Worm (Caenorhabditis elegans) whole organism, young adult: ENCODE data around the gene pid-5.

Source experiments
- D2030.7 ChIP-seq: fragments of 200-800 bp; sonication (Bioruptor generic); IDR thresholded peaks from 2 replicates; pipeline ENCODE4 v1.3.6; 2022; ENCODE audit warnings: missing genetic modification reagents, missing genetic modification characterization, missing compliant biosample characterization
- F33H1.4 ChIP-seq: fragments of 200-800 bp; sonication (Bioruptor generic); IDR thresholded peaks from 2 replicates; pipeline ENCODE4 v1.3.6; 2022; ENCODE audit warnings: missing genetic modification reagents, missing genetic modification characterization, missing compliant biosample characterization
- F49E8.2 ChIP-seq: sonication (generic microtip); optimal IDR thresholded peaks from 3 replicates; lab custom pipeline; 2017; ENCODE audit warnings: missing genetic modification characterization, mild to moderate bottlenecking, missing compliant biosample characterization, antibody characterized with exemption, moderate library complexity; ENCODE audit not compliant: insufficient read depth
- F55B11.4 ChIP-seq: sonication (generic microtip); optimal IDR thresholded peaks from 2 replicates; lab custom pipeline; 2016; ENCODE audit warnings: missing compliant biosample characterization, missing genetic modification characterization, borderline replicate concordance; ENCODE audit not compliant: insufficient read depth
- K11D2.4 ChIP-seq: fragments of 200-800 bp; sonication (Bioruptor generic); IDR thresholded peaks from 2 replicates; pipeline ENCODE4 v1.3.6; 2022; ENCODE audit warnings: missing genetic modification reagents, missing genetic modification characterization, missing compliant biosample characterization
- K12H6.12 ChIP-seq: fragments of 200-800 bp; sonication (Bioruptor generic); optimal IDR thresholded peaks from 2 replicates; lab custom pipeline; 2018; ENCODE audit warnings: mild to moderate bottlenecking, missing genetic modification characterization, missing compliant biosample characterization
- T26A5.8 ChIP-seq: sonication (generic microtip); optimal IDR thresholded peaks from 2 replicates; lab custom pipeline; 2016; ENCODE audit warnings: missing genetic modification characterization, missing compliant biosample characterization
- Y53G8AR.9 ChIP-seq: fragments of 200-800 bp; sonication (Bioruptor generic); conservative IDR thresholded peaks from 2 replicates; pipeline ENCODE4 v1.3.6; 2022; ENCODE audit warnings: missing genetic modification reagents, missing genetic modification characterization, missing compliant biosample characterization
- aptf-2 ChIP-seq: fragments of 200-800 bp; sonication (Bioruptor generic); conservative IDR thresholded peaks from 2 replicates; pipeline ENCODE4 v1.3.6; 2022; ENCODE audit warnings: missing genetic modification reagents, missing genetic modification characterization, missing compliant biosample characterization
- athp-1 ChIP-seq: sonication (generic microtip); optimal IDR thresholded peaks from 2 replicates; lab custom pipeline; 2017; ENCODE audit warnings: mild to moderate bottlenecking, missing genetic modification characterization, missing compliant biosample characterization
- attf-6 ChIP-seq: fragments of 200-800 bp; sonication (Bioruptor generic); IDR thresholded peaks from 2 replicates; pipeline ENCODE4 v1.3.6; 2022; ENCODE audit warnings: missing genetic modification reagents, missing genetic modification characterization, missing compliant biosample characterization
- ceh-27 ChIP-seq: fragments of 200-800 bp; sonication (Bioruptor generic); optimal IDR thresholded peaks from 2 replicates; lab custom pipeline; 2018; ENCODE audit warnings: mild to moderate bottlenecking, missing genetic modification characterization, moderate library complexity, missing compliant biosample characterization
- ceh-40 ChIP-seq: fragments of 200-800 bp; sonication (Bioruptor generic); IDR thresholded peaks from 2 replicates; pipeline ENCODE4 v1.3.6; 2022; ENCODE audit warnings: missing genetic modification characterization, missing compliant biosample characterization
- ceh-79 ChIP-seq: sonication (generic microtip); optimal IDR thresholded peaks from 2 replicates; lab custom pipeline; 2017; ENCODE audit warnings: mild to moderate bottlenecking, missing genetic modification characterization, missing compliant biosample characterization
- ceh-91 ChIP-seq: fragments of 200-800 bp; sonication (Bioruptor generic); IDR thresholded peaks from 2 replicates; pipeline ENCODE4 v1.3.6; 2022; ENCODE audit warnings: missing genetic modification reagents, missing genetic modification characterization, missing compliant biosample characterization
- dox-1 ChIP-seq: fragments of 200-800 bp; sonication (Bioruptor generic); IDR thresholded peaks from 2 replicates; pipeline ENCODE4 v1.3.6; 2022; ENCODE audit warnings: missing genetic modification reagents, missing genetic modification characterization, missing compliant biosample characterization
- dpl-1 ChIP-seq: fragments of 150-350 bp; optimal IDR thresholded peaks from 2 replicates; lab custom pipeline; 2014; ENCODE audit warnings: missing biosample characterization, missing genetic modification reagents, missing genetic modification characterization
- efl-1 ChIP-seq: fragments of 150-350 bp; optimal IDR thresholded peaks from 2 replicates; lab custom pipeline; 2014; ENCODE audit warnings: missing biosample characterization, missing genetic modification reagents, missing genetic modification characterization
- egl-18 ChIP-seq: fragments of 200-800 bp; sonication (Bioruptor generic); IDR thresholded peaks from 2 replicates; pipeline ENCODE4 v1.3.6; 2022; ENCODE audit warnings: missing genetic modification reagents, missing genetic modification characterization, missing compliant biosample characterization
- ekl-4 ChIP-seq: fragments of 200-800 bp; sonication (Bioruptor generic); IDR thresholded peaks from 2 replicates; pipeline ENCODE4 v1.3.6; 2022; ENCODE audit warnings: missing genetic modification reagents, missing genetic modification characterization, missing compliant biosample characterization
- ets-4 ChIP-seq: fragments of 200-800 bp; sonication (Bioruptor generic); optimal IDR thresholded peaks from 2 replicates; lab custom pipeline; 2018; ENCODE audit warnings: mild to moderate bottlenecking, missing genetic modification characterization, missing compliant biosample characterization
- hmg-20 ChIP-seq: fragments of 200-800 bp; sonication (Bioruptor generic); IDR thresholded peaks from 2 replicates; pipeline ENCODE4 v1.3.6; 2022; ENCODE audit warnings: missing genetic modification reagents, missing genetic modification characterization, missing compliant biosample characterization
- lag-1 ChIP-seq: fragments of 200-800 bp; sonication (Bioruptor generic); IDR thresholded peaks from 2 replicates; pipeline ENCODE4 v1.3.6; 2022; ENCODE audit warnings: missing genetic modification reagents, missing genetic modification characterization, missing compliant biosample characterization
- let-526 ChIP-seq: fragments of 200-800 bp; sonication (Bioruptor generic); IDR thresholded peaks from 2 replicates; pipeline ENCODE4 v1.3.6; 2022; ENCODE audit warnings: missing genetic modification reagents, missing genetic modification characterization, missing compliant biosample characterization
- lin-35 ChIP-seq, 3 experiments: fragments of 150-350 bp in 2 of 3; sonication (generic microtip) in 1 of 3; optimal IDR thresholded peaks; 2 replicates each; lab custom pipeline; 2014 to 2018; ENCODE audit warnings: missing biosample characterization in 3 of 3, missing genetic modification characterization in 3 of 3, missing genetic modification reagents in 3 of 3
- lin-40 ChIP-seq: sonication (generic microtip); optimal IDR thresholded peaks from 2 replicates; lab custom pipeline; 2016; ENCODE audit warnings: missing genetic modification characterization, mild to moderate bottlenecking, missing compliant biosample characterization, missing genotype, missing genetic modification reagents
- lir-1 ChIP-seq: fragments of 200-800 bp; sonication (Bioruptor generic); conservative IDR thresholded peaks from 2 replicates; pipeline ENCODE4 v1.3.6; 2022; ENCODE audit warnings: missing genetic modification reagents, missing genetic modification characterization, missing compliant biosample characterization
- lsl-1 ChIP-seq: fragments of 200-800 bp; sonication (Bioruptor generic); optimal IDR thresholded peaks from 2 replicates; lab custom pipeline; 2018; ENCODE audit warnings: mild to moderate bottlenecking, missing genetic modification characterization, moderate library complexity, missing compliant biosample characterization
- madf-10 ChIP-seq: sonication (generic microtip); optimal IDR thresholded peaks from 2 replicates; lab custom pipeline; 2016; ENCODE audit warnings: mild to moderate bottlenecking, missing genetic modification characterization, missing compliant biosample characterization
- madf-6 ChIP-seq: fragments of 200-800 bp; sonication (Bioruptor generic); IDR thresholded peaks from 2 replicates; pipeline ENCODE4 v1.3.6; 2022; ENCODE audit warnings: missing genetic modification reagents, missing genetic modification characterization, missing compliant biosample characterization
- mcd-1 ChIP-seq: fragments of 200-800 bp; sonication (Bioruptor generic); IDR thresholded peaks from 2 replicates; pipeline ENCODE4 v1.3.6; 2022; ENCODE audit warnings: missing genetic modification reagents, missing genetic modification characterization, missing compliant biosample characterization
- nfya-1 ChIP-seq: sonication (generic microtip); optimal IDR thresholded peaks from 2 replicates; lab custom pipeline; 2017; ENCODE audit warnings: antibody characterized with exemption, missing compliant biosample characterization, missing genetic modification characterization, borderline replicate concordance; ENCODE audit not compliant: insufficient read depth
- nfyb-1 ChIP-seq: fragments of 200-800 bp; sonication (Bioruptor generic); IDR thresholded peaks from 2 replicates; pipeline ENCODE4 v1.3.6; 2022; ENCODE audit warnings: missing genetic modification reagents, missing genetic modification characterization, missing compliant biosample characterization
- nhr-80 ChIP-seq: sonication (generic microtip); optimal IDR thresholded peaks from 2 replicates; lab custom pipeline; 2016; ENCODE audit warnings: missing genetic modification characterization, missing compliant biosample characterization
- rcor-1 ChIP-seq: fragments of 200-800 bp; sonication (Bioruptor generic); IDR thresholded peaks from 2 replicates; pipeline ENCODE4 v1.3.6; 2022; ENCODE audit warnings: missing genetic modification reagents, missing genetic modification characterization, missing compliant biosample characterization
- repo-1 ChIP-seq: sonication (generic microtip); optimal IDR thresholded peaks from 2 replicates; lab custom pipeline; 2017; ENCODE audit warnings: mild to moderate bottlenecking, missing genetic modification characterization, missing compliant biosample characterization
- snpc-3.4 ChIP-seq: sonication (generic microtip); optimal IDR thresholded peaks from 2 replicates; lab custom pipeline; 2017; ENCODE audit warnings: missing genetic modification characterization, mild to moderate bottlenecking, missing compliant biosample characterization, antibody characterized with exemption, moderate library complexity, missing genotype, missing genetic modification reagents
- tbp1 ChIP-seq: fragments of 200-800 bp; sonication (Bioruptor generic); optimal IDR thresholded peaks from 2 replicates; lab custom pipeline; 2018; ENCODE audit warnings: mild to moderate bottlenecking, missing genetic modification characterization, missing compliant biosample characterization
- xnd-1 ChIP-seq: sonication (generic microtip); optimal IDR thresholded peaks from 2 replicates; lab custom pipeline; 2016; ENCODE audit warnings: missing genotype, missing genetic modification reagents, missing genetic modification characterization, missing compliant biosample characterization
- zfh-2 ChIP-seq: fragments of 200-800 bp; sonication (Bioruptor generic); conservative IDR thresholded peaks from 2 replicates; pipeline ENCODE4 v1.3.6; 2022; ENCODE audit warnings: missing genetic modification reagents, missing genetic modification characterization, missing compliant biosample characterization
- ztf-18 ChIP-seq: sonication (generic microtip); optimal IDR thresholded peaks from 2 replicates; lab custom pipeline; 2016; ENCODE audit warnings: missing genotype, mild to moderate bottlenecking, missing genetic modification characterization, missing compliant biosample characterization
- ztf-26 ChIP-seq: sonication (generic microtip); optimal IDR thresholded peaks from 2 replicates; lab custom pipeline; 2017; ENCODE audit warnings: missing genetic modification characterization, missing compliant biosample characterization
- ztf-6 ChIP-seq: fragments of 200-800 bp; sonication (Bioruptor generic); IDR thresholded peaks from 2 replicates; pipeline ENCODE4 v1.3.6; 2022; ENCODE audit warnings: missing genetic modification reagents, missing genetic modification characterization, missing compliant biosample characterization

The pid-5 gene

ce11 chrV:4194587-4195211 is 19.0 kb downstream of the pid-5 start, which contains the start of gene Y45G5AM.9 (continued):
- TF ChIP-seq F49E8.2 (tag; lab: Kevin White, UChicago): no peak
- no peak for TF ChIP-seq ets-4 (GFP tag; lab: Kevin White, UChicago)
- TF ChIP-seq mcd-1: peak; percentile 79
- TF ChIP-seq ceh-40: no peak
- TF ChIP-seq lag-1 (GFP tag; lab: Robert Waterston, UW): no peak
- 0 out of 2 replicates have a peak, but pooled peaks have one; percentile 54 for TF ChIP-seq Y53G8AR.9 (GFP tag; lab: Robert Waterston, UW)
- peak; percentile 94 for TF ChIP-seq ztf-18 (tag; lab: Kevin White, UChicago)
- TF ChIP-seq hmg-20 (GFP tag; lab: Robert Waterston, UW): no peak
- TF ChIP-seq K11D2.4 (GFP tag; lab: Robert Waterston, UW): peak; percentile 44; the same call in 1 of the 2 replicates
- peak; percentile 93 for TF ChIP-seq zfh-2
- peak; percentile 65 for TF ChIP-seq nhr-80 (tag; lab: Kevin White, UChicago)
- peak; percentile 79 for TF ChIP-seq lin-40 (tag; lab: Kevin White, UChicago)
- peak; percentile 57; the same call in 1 of the 2 replicates for TF ChIP-seq dox-1 (GFP tag; lab: Robert Waterston, UW)
- TF ChIP-seq K12H6.12 (tag; lab: Kevin White, UChicago): peak; percentile 47
- TF ChIP-seq dpl-1 (GFP tag; lab: Kevin White, UChicago): peak; percentile 12
- no peak for TF ChIP-seq let-526 (GFP tag; lab: Robert Waterston, UW)
- peak; percentile 25 for TF ChIP-seq tbp1 (GFP tag; lab: Kevin White, UChicago)
- TF ChIP-seq snpc-3.4: peak; percentile 10
- TF ChIP-seq efl-1 (GFP tag; lab: Kevin White, UChicago): peak; percentile 36
- TF ChIP-seq ceh-79 (tag; lab: Kevin White, UChicago): no peak
- TF ChIP-seq ztf-26 (tag; lab: Kevin White, UChicago): peak; percentile 29
- peak; percentile 62 for TF ChIP-seq ceh-27 (GFP tag; lab: Kevin White, UChicago)
- no peak for TF ChIP-seq attf-6 (GFP tag; lab: Robert Waterston, UW)
- TF ChIP-seq lir-1 (GFP tag; lab: Robert Waterston, UW): no peak
- peak; percentile 37; the same call in 1 of the 2 replicates for TF ChIP-seq rcor-1 (GFP tag; lab: Robert Waterston, UW)
- no peak for TF ChIP-seq aptf-2 (GFP tag; lab: Robert Waterston, UW)
- peak in 1 of 3 experiments; percentile 74 for TF ChIP-seq lin-35 (GFP tag; optimal IDR thresholded peaks at IDR 0.05; lab: Kevin White, UChicago)
- no peak for TF ChIP-seq egl-18 (GFP tag; lab: Robert Waterston, UW)
- TF ChIP-seq nfyb-1 (GFP tag; lab: Robert Waterston, UW): peak; percentile 60

ce11 chrV:4195283-4195682 is 19.6 kb downstream of the pid-5 start, which contains the start of gene algn-5:
Gene algn-5, plus strand, starts transcription at chrV:4195577.
- TF ChIP-seq ekl-4 (GFP tag; lab: Robert Waterston, UW): no peak
- TF ChIP-seq madf-10: no peak
- TF ChIP-seq K11D2.4 (GFP tag; lab: Robert Waterston, UW): no peak
- no peak for TF ChIP-seq ztf-6 (GFP tag; lab: Robert Waterston, UW)
- TF ChIP-seq lsl-1 (GFP tag; lab: Kevin White, UChicago): peak; percentile 90
- no peak for TF ChIP-seq zfh-2
- TF ChIP-seq T26A5.8 (tag; lab: Kevin White, UChicago): no peak
- peak; percentile 76 for TF ChIP-seq xnd-1 (tag; lab: Kevin White, UChicago)
- TF ChIP-seq F55B11.4 (tag; lab: Kevin White, UChicago): no peak
- no peak for TF ChIP-seq F49E8.2 (tag; lab: Kevin White, UChicago)
- TF ChIP-seq madf-6 (GFP tag; lab: Robert Waterston, UW): peak; percentile 71
- no peak for TF ChIP-seq repo-1 (tag; lab: Kevin White, UChicago)
- TF ChIP-seq nfya-1: no peak
- 0 out of 2 replicates have a peak, but pooled peaks have one; percentile 10 for TF ChIP-seq ceh-91 (GFP tag; lab: Robert Waterston, UW)
- TF ChIP-seq tbp1 (GFP tag; lab: Kevin White, UChicago): no peak
- TF ChIP-seq F33H1.4 (GFP tag; lab: Robert Waterston, UW): peak; percentile 86
- no peak for TF ChIP-seq athp-1 (tag; lab: Kevin White, UChicago)
- peak; percentile 44; the same call in 1 of the 2 replicates for TF ChIP-seq D2030.7
